Worm (Caenorhabditis elegans) whole organism, early embryonic: ENCODE data around the gene algn-8.

Experiments
- B0310.2 ChIP-seq: sonication (generic microtip); optimal IDR thresholded peaks from 2 replicates; lab custom pipeline; 2016; ENCODE audit warnings: mild to moderate bottlenecking, missing genetic modification characterization, missing compliant biosample characterization
- F13C5.2 ChIP-seq: sonication (generic microtip); optimal IDR thresholded peaks from 2 replicates; lab custom pipeline; 2017; ENCODE audit warnings: mild to moderate bottlenecking, missing genetic modification characterization, inconsistent platforms, missing compliant biosample characterization
- aly-1 ChIP-seq: sonication (generic microtip); optimal IDR thresholded peaks from 2 replicates; lab custom pipeline; 2016; ENCODE audit warnings: missing genetic modification characterization, missing compliant biosample characterization
- ama-1 ChIP-seq: fragments of 150-350 bp; optimal IDR thresholded peaks from 2 replicates; lab custom pipeline; 2014
- ceh-13 ChIP-seq: fragments of 200-800 bp; sonication (Bioruptor generic); optimal IDR thresholded peaks from 2 replicates; lab custom pipeline; 2018; ENCODE audit warnings: mild to moderate bottlenecking, missing genetic modification characterization, missing compliant biosample characterization
- ceh-36 ChIP-seq: sonication (generic microtip); optimal IDR thresholded peaks from 2 replicates; lab custom pipeline; 2016; ENCODE audit warnings: missing genetic modification characterization, inconsistent platforms, missing compliant biosample characterization
- ets-7 ChIP-seq: sonication (generic microtip); optimal IDR thresholded peaks from 2 replicates; lab custom pipeline; 2016; ENCODE audit warnings: missing genotype, missing genetic modification characterization, missing compliant biosample characterization
- flt-1 ChIP-seq: fragments of 200-800 bp; sonication (Bioruptor generic); IDR thresholded peaks from 2 replicates; pipeline ENCODE4 v1.3.6; 2022; ENCODE audit warnings: missing genetic modification characterization, missing compliant biosample characterization
- hmbx-1 ChIP-seq: sonication (generic microtip); optimal IDR thresholded peaks from 2 replicates; lab custom pipeline; 2016; ENCODE audit warnings: mild to moderate bottlenecking, missing genetic modification characterization, missing compliant biosample characterization
- pes-1 ChIP-seq: fragments of 200-800 bp; sonication (Bioruptor generic); IDR thresholded peaks from 2 replicates; pipeline ENCODE4 v1.3.6; 2022; ENCODE audit warnings: missing genetic modification reagents, missing genetic modification characterization, missing compliant biosample characterization
- scrt-1 ChIP-seq: fragments of 200-800 bp; sonication (Bioruptor generic); IDR thresholded peaks from 2 replicates; pipeline ENCODE4 v1.3.6; 2022; ENCODE audit warnings: missing genetic modification characterization, missing compliant biosample characterization
- tbx-11 ChIP-seq: fragments of 200-800 bp; sonication (Bioruptor generic); IDR thresholded peaks from 2 replicates; pipeline ENCODE4 v1.3.6; 2022; ENCODE audit warnings: missing genetic modification characterization, missing compliant biosample characterization
- tra-4 ChIP-seq: sonication (generic microtip); optimal IDR thresholded peaks from 2 replicates; lab custom pipeline; 2017; ENCODE audit warnings: missing genetic modification characterization, missing compliant biosample characterization

DNA sequence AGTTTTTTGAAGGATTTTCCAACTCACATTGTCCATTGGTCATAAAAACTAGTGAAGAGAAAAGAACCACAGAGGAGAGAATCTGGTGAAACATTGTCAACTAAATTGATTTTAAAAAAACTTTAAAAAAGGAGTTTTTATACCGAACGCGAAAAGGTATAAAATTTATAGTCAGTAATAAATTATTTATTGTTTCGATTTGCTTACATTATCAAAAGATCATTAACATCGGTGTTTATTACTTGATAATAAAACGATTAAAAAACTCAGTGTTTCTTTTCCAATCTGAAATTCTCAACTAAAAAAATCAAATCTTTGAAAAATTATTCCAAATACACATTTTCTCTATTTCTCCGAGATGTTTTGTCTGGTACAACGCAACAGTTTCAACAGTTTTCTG lies 29.9 kb upstream of the algn-8 start, which contains the start of gene F26C11.4:
- TF ChIP-seq aly-1 (tag; lab: Kevin White, UChicago) = no peak
- no peak for TF ChIP-seq flt-1 (GFP tag; lab: Robert Waterston, UW)
- TF ChIP-seq ceh-36 (tag; lab: Kevin White, UChicago) = no peak
- TF ChIP-seq pes-1 (GFP tag; lab: Robert Waterston, UW) = no peak
- no peak for TF ChIP-seq ets-7 (tag; lab: Kevin White, UChicago)
- TF ChIP-seq hmbx-1 (tag; lab: Kevin White, UChicago) = no peak
- TF ChIP-seq ama-1 (lab: Kevin White, UChicago) = no peak
- no peak for TF ChIP-seq tra-4 (tag; lab: Kevin White, UChicago)
- TF ChIP-seq F13C5.2 (tag; lab: Kevin White, UChicago) = no peak
- TF ChIP-seq scrt-1 (GFP tag; lab: Robert Waterston, UW) = no peak
- no peak for TF ChIP-seq tbx-11 (GFP tag; lab: Robert Waterston, UW)
- TF ChIP-seq B0310.2 (tag; lab: Kevin White, UChicago) = no peak
- no peak for TF ChIP-seq ceh-13
